Fruit fly (Drosophila melanogaster): ENCODE data around the gene Fer1HCH.

Gene Fer1HCH

dm6 chr3R:30413795-30414194, 25.8 kb upstream of the Fer1HCH start (continued):
- TF ChIP-seq Mrtf (GFP tag; IDR thresholded peaks at IDR 0.05) (no peak), CG1024 (GFP tag; IDR thresholded peaks at IDR 0.05) (peak; percentile 48), CG14014 (GFP tag; IDR thresholded peaks at IDR 0.05) (peak; percentile 49; the same call in 1 of the 2 replicates), Antp (GFP tag; optimal IDR thresholded peaks at IDR 0.05) (peak; percentile 9), hbn (GFP tag; IDR thresholded peaks at IDR 0.05; ENCODE audit: partially characterized antibody) (no peak), CG42726 (GFP tag; IDR thresholded peaks at IDR 0.05; ENCODE audit: partially characterized antibody) (no peak), Mad (GFP tag; optimal IDR thresholded peaks at IDR 0.05) (no peak), crp (GFP tag; optimal IDR thresholded peaks at IDR 0.05) (no peak), crc (GFP tag; optimal IDR thresholded peaks at IDR 0.05) (no peak), sr (GFP tag; IDR thresholded peaks at IDR 0.05) (no peak), CG6175 (GFP tag; IDR thresholded peaks at IDR 0.05) (no peak), Ptx1 (GFP tag; IDR thresholded peaks at IDR 0.05) (peak; percentile 59), CG10462 (GFP tag; optimal IDR thresholded peaks at IDR 0.05) (no peak), E2f1 (GFP tag; IDR thresholded peaks at IDR 0.05) (peak; percentile 41), CG1602 (GFP tag; optimal IDR thresholded peaks at IDR 0.05) (no peak), CG11696 (GFP tag; IDR thresholded peaks at IDR 0.05) (no peak), CG10321 (GFP tag; IDR thresholded peaks at IDR 0.05) (no peak), dysf (GFP tag; IDR thresholded peaks at IDR 0.05) (peak; percentile 62; the same call in 1 of the 3 replicates), cas (GFP tag; IDR thresholded peaks at IDR 0.05) (no peak), Med (GFP tag) (peak; percentile 90), CG8478 (optimal IDR thresholded peaks at IDR 0.05) (no peak), unc-4 (GFP tag; IDR thresholded peaks at IDR 0.05; ENCODE audit: partially characterized antibody) (no peak), CG6765 (GFP tag; optimal IDR thresholded peaks at IDR 0.05) (no peak), jigr1 (GFP tag; IDR thresholded peaks at IDR 0.05) (no peak), Tbp (GFP tag; optimal IDR thresholded peaks at IDR 0.05) (no peak), slou (GFP tag; optimal IDR thresholded peaks at IDR 0.05) (no peak), odd (GFP tag; optimal IDR thresholded peaks at IDR 0.05) (no peak), Oaz (GFP tag; IDR thresholded peaks at IDR 0.05) (no peak), CG2120 (GFP tag; optimal IDR thresholded peaks at IDR 0.05) (peak; percentile 25), da (GFP tag; optimal IDR thresholded peaks at IDR 0.05) (no peak), Abd-B (GFP tag; optimal IDR thresholded peaks at IDR 0.05) (peak; percentile 9), CG9727 (GFP tag; optimal IDR thresholded peaks at IDR 0.05) (peak; percentile 48), inv (GFP tag; IDR thresholded peaks at IDR 0.05; ENCODE audit: partially characterized antibody) (no peak), hkb (optimal IDR thresholded peaks at IDR 0.05) (no peak), hkb (GFP tag; IDR thresholded peaks at IDR 0.05) (peak; percentile 74), HLHmδ (GFP tag; optimal IDR thresholded peaks at IDR 0.05) (no peak), fru (optimal IDR thresholded peaks at IDR 0.05) (no peak), CG13287 (GFP tag; IDR thresholded peaks at IDR 0.05; ENCODE audit: partially characterized antibody) (no peak), CG10565 (GFP tag; optimal IDR thresholded peaks at IDR 0.05) (no peak), ash1 (GFP tag; optimal IDR thresholded peaks at IDR 0.05) (no peak), dmrt11E (tag; optimal IDR thresholded peaks at IDR 0.05) (peak; percentile 45), CG34376 (GFP tag; optimal IDR thresholded peaks at IDR 0.05) (no peak), CG17328 (GFP tag; IDR thresholded peaks at IDR 0.05) (peak; percentile 71), CG15269 (tag; optimal IDR thresholded peaks at IDR 0.05) (peak; percentile 47), CG2202 (tag; optimal IDR thresholded peaks at IDR 0.05) (peak; percentile 31), CG10366 (GFP tag; IDR thresholded peaks at IDR 0.05) (peak; percentile 70), D19A (tag; optimal IDR thresholded peaks at IDR 0.05) (peak; percentile 16), CG8944 (GFP tag; optimal IDR thresholded peaks at IDR 0.05) (peak; percentile 39), sqz (GFP tag; optimal IDR thresholded peaks at IDR 0.05) (no peak), C15 (GFP tag; IDR thresholded peaks at IDR 0.05) (no peak), CG30403 (GFP tag; optimal IDR thresholded peaks at IDR 0.05) (peak; percentile 54), Oli (tag; optimal IDR thresholded peaks at IDR 0.05) (peak; percentile 61)
